Fruit fly (Drosophila melanogaster): Measurements from ENCODE around the gene CG43291.

DNA sequence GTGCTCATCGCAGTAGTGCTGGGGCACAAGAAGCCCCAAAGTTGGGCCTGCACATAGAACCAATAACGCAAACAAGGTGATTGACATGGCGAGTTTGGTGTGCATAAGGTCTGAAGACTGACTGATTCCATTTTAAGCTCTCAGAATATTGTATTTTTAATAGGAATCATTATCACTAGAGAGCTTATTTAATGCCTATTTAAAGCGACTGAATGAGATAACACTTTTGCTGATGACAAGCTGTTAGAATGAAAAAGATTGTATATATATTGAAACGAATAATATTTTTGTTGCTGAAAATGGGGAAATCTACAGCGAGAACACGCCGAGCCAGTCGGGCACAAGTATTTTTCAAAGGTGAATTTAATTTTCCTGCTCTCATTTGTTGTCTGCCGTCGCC, 894 bp upstream of the CG43291 start, which contains the start of gene CG9616:
- TF ChIP-seq h (optimal IDR thresholded peaks at IDR 0.05) (no peak), ttk (optimal IDR thresholded peaks at IDR 0.05) (no peak), insv (optimal IDR thresholded peaks at IDR 0.05) (no peak)

All from Kc167 (cell line).